Fruit fly (Drosophila melanogaster) whole organism, embryonic: Measurements from ENCODE around the gene esg.

Experiments
- Abd-B ChIP-seq: fragments of 200-800 bp; sonication (Bioruptor generic); optimal IDR thresholded peaks from 2 replicates; lab custom pipeline; 2018; ENCODE audit warnings: missing biosample characterization, mild to moderate bottlenecking, missing genetic modification characterization, moderate library complexity
- Bgb ChIP-seq: fragments of 200-800 bp; sonication (Bioruptor generic); IDR thresholded peaks from 2 replicates; pipeline ENCODE4 v1.3.6; 2022; ENCODE audit warnings: missing biosample characterization, missing genetic modification characterization; ENCODE audit not compliant: partially characterized antibody
- CG10565 ChIP-seq: fragments of 200-800 bp; sonication (Bioruptor generic); optimal IDR thresholded peaks from 3 replicates; lab custom pipeline; 2016; ENCODE audit warnings: missing biosample characterization, mild to moderate bottlenecking, missing genetic modification characterization
- CG13624 ChIP-seq: fragments of 200-800 bp; sonication (Bioruptor generic); optimal IDR thresholded peaks from 2 replicates; lab custom pipeline; 2016; ENCODE audit warnings: missing biosample characterization, missing genetic modification characterization
- CG17186 ChIP-seq: fragments of 200-800 bp; sonication (Bioruptor generic); optimal IDR thresholded peaks from 3 replicates; lab custom pipeline; 2017; ENCODE audit warnings: missing biosample characterization, missing genetic modification reagents, missing genetic modification characterization
- CG17829 ChIP-seq: fragments of 200-800 bp; optimal IDR thresholded peaks from 2 replicates; lab custom pipeline; 2019; ENCODE audit warnings: missing biosample characterization, mild to moderate bottlenecking, missing genetic modification characterization, moderate library complexity
- CG2116 ChIP-seq: fragments of 200-800 bp; sonication (Bioruptor generic); optimal IDR thresholded peaks from 3 replicates; lab custom pipeline; 2018; ENCODE audit warnings: missing biosample characterization, mild to moderate bottlenecking, missing genetic modification characterization
- CG2712 ChIP-seq: fragments of 200-800 bp; optimal IDR thresholded peaks from 3 replicates; lab custom pipeline; 2019; ENCODE audit warnings: missing biosample characterization, mild to moderate bottlenecking, missing genetic modification characterization, moderate library complexity
- CG2889 ChIP-seq: fragments of 200-800 bp; sonication (Bioruptor generic); IDR thresholded peaks from 3 replicates; pipeline ENCODE4 v1.3.6; 2022; ENCODE audit warnings: missing biosample characterization, missing genetic modification characterization
- CG3163 ChIP-seq: fragments of 200-800 bp; sonication (Bioruptor generic); optimal IDR thresholded peaks from 3 replicates; lab custom pipeline; 2016; ENCODE audit warnings: missing biosample characterization, missing genetic modification characterization
- CG4328 ChIP-seq: fragments of 200-800 bp; sonication (Bioruptor generic); optimal IDR thresholded peaks from 3 replicates; lab custom pipeline; 2017; ENCODE audit warnings: missing biosample characterization, missing genetic modification reagents, missing genetic modification characterization
- CG4360 ChIP-seq: fragments of 200-800 bp; sonication (Bioruptor generic); IDR thresholded peaks from 2 replicates; pipeline ENCODE4 v1.3.6; 2022; ENCODE audit warnings: missing biosample characterization, missing genetic modification characterization
- CG4404 ChIP-seq: fragments of 200-800 bp; sonication (Bioruptor generic); IDR thresholded peaks from 2 replicates; pipeline ENCODE4 v1.3.6; 2022; ENCODE audit warnings: missing biosample characterization, missing genetic modification characterization
- CG6813 ChIP-seq: fragments of 200-800 bp; sonication (Bioruptor generic); optimal IDR thresholded peaks from 2 replicates; lab custom pipeline; 2017; ENCODE audit warnings: missing biosample characterization, missing genetic modification characterization, mild to moderate bottlenecking, moderate library complexity, missing genetic modification reagents
- CG7745 ChIP-seq: fragments of 200-800 bp; sonication (Bioruptor generic); optimal IDR thresholded peaks from 2 replicates; lab custom pipeline; 2018; ENCODE audit warnings: missing biosample characterization, mild to moderate bottlenecking, missing genetic modification characterization, moderate library complexity
- CG8290 ChIP-seq, 3 experiments: fragments of 200-800 bp; sonication (Bioruptor generic); optimal IDR thresholded peaks; 2 replicates each; lab custom pipeline; 2016 to 2019; ENCODE audit warnings: missing biosample characterization in 3 of 3, missing genetic modification characterization in 3 of 3, mild to moderate bottlenecking in 2 of 3, moderate library complexity in 1 of 3
- CG8359 ChIP-seq: fragments of 200-800 bp; sonication (Bioruptor generic); optimal IDR thresholded peaks from 2 replicates; lab custom pipeline; 2017; ENCODE audit warnings: missing biosample characterization, mild to moderate bottlenecking, missing genetic modification characterization, borderline replicate concordance
- CG8924 ChIP-seq: fragments of 200-800 bp; optimal IDR thresholded peaks from 3 replicates; lab custom pipeline; 2019; ENCODE audit warnings: missing biosample characterization, mild to moderate bottlenecking, missing genetic modification characterization, moderate library complexity
- CG9727 ChIP-seq: fragments of 200-800 bp; sonication (Bioruptor generic); optimal IDR thresholded peaks from 3 replicates; lab custom pipeline; 2017; ENCODE audit warnings: missing biosample characterization, mild to moderate bottlenecking, missing genetic modification characterization
- D ChIP-seq, 2 experiments: fragments of 200-800 bp in 1 of 2; fragments of >200 bp in 1 of 2; sonication (Bioruptor generic) in 1 of 2; optimal IDR thresholded peaks; 2 replicates in 1 of 2; 3 replicates in 1 of 2; lab custom pipeline; 2017; ENCODE audit warnings: mild to moderate bottlenecking in 1 of 2, missing biosample characterization in 1 of 2, missing genetic modification characterization in 1 of 2, missing genetic modification reagents in 1 of 2
- GATAe ChIP-seq: fragments of 200-800 bp; sonication (Bioruptor generic); conservative IDR thresholded peaks from 2 replicates; pipeline ENCODE4 v1.3.6; 2022; ENCODE audit warnings: missing biosample characterization, missing genetic modification characterization
- Hr51 ChIP-seq, 2 experiments: fragments of 200-800 bp; sonication (Bioruptor generic); optimal IDR thresholded peaks; 2 replicates in 1 of 2; 3 replicates in 1 of 2; lab custom pipeline; 2016 to 2018; ENCODE audit warnings: missing biosample characterization in 2 of 2, missing genetic modification characterization in 2 of 2, mild to moderate bottlenecking in 1 of 2, moderate library complexity in 1 of 2
- Hsf ChIP-seq: fragments of 200-800 bp; sonication (Bioruptor generic); optimal IDR thresholded peaks from 3 replicates; lab custom pipeline; 2016; ENCODE audit warnings: missing biosample characterization, missing genetic modification characterization
- MBD-R2 ChIP-seq: fragments of 200-800 bp; sonication (Bioruptor generic); IDR thresholded peaks from 2 replicates; pipeline ENCODE4 v1.3.6; 2022; ENCODE audit warnings: missing biosample characterization, missing genetic modification characterization
- Ravus ChIP-seq: fragments of 200-800 bp; sonication (Bioruptor generic); IDR thresholded peaks from 2 replicates; pipeline ENCODE4 v1.3.6; 2022; ENCODE audit warnings: missing biosample characterization, missing genetic modification characterization
- Spps ChIP-seq: fragments of 200-800 bp; sonication (Bioruptor generic); optimal IDR thresholded peaks from 2 replicates; lab custom pipeline; 2018; ENCODE audit warnings: missing biosample characterization, mild to moderate bottlenecking, missing genetic modification characterization
- Stat92E ChIP-seq, 3 experiments: fragments of >200 bp in 2 of 3; fragments of 200-800 bp in 1 of 3; sonication (Bioruptor generic) in 1 of 3; optimal IDR thresholded peaks; 2 replicates each; lab custom pipeline; 2017 to 2019; ENCODE audit warnings: missing biosample characterization in 3 of 3, missing genetic modification characterization in 3 of 3, mild to moderate bottlenecking in 1 of 3, moderate library complexity in 1 of 3
- Xrp1 ChIP-seq: fragments of 200-800 bp; sonication (Bioruptor generic); IDR thresholded peaks from 2 replicates; pipeline ENCODE4 v1.3.6; 2022; ENCODE audit warnings: missing biosample characterization, missing genetic modification characterization
- aop ChIP-seq: fragments of 200-800 bp; sonication (Bioruptor generic); IDR thresholded peaks from 2 replicates; pipeline ENCODE4 v1.3.6; 2022; ENCODE audit warnings: missing biosample characterization, missing genetic modification characterization
- cad ChIP-seq: fragments of >200 bp; optimal IDR thresholded peaks from 2 replicates; lab custom pipeline; 2017; ENCODE audit warnings: missing biosample characterization, missing genetic modification characterization
- dmrt11E ChIP-seq: fragments of 200-800 bp; sonication (Bioruptor generic); optimal IDR thresholded peaks from 3 replicates; lab custom pipeline; 2018; ENCODE audit warnings: missing biosample characterization, mild to moderate bottlenecking, missing genetic modification characterization, moderate library complexity
- gcm ChIP-seq: fragments of 200-800 bp; sonication (Bioruptor generic); optimal IDR thresholded peaks from 2 replicates; lab custom pipeline; 2019; ENCODE audit warnings: missing biosample characterization, mild to moderate bottlenecking, missing genetic modification characterization, moderate library complexity
- grau ChIP-seq: fragments of 200-800 bp; optimal IDR thresholded peaks from 3 replicates; lab custom pipeline; 2019; ENCODE audit warnings: missing biosample characterization, mild to moderate bottlenecking, missing genetic modification characterization, moderate library complexity
- kah ChIP-seq: fragments of 200-800 bp; sonication (Bioruptor generic); optimal IDR thresholded peaks from 2 replicates; lab custom pipeline; 2018; ENCODE audit warnings: missing biosample characterization, mild to moderate bottlenecking, missing genetic modification characterization
- klu ChIP-seq: fragments of 200-800 bp; sonication (Bioruptor generic); IDR thresholded peaks from 2 replicates; pipeline ENCODE4 v1.3.6; 2022; ENCODE audit warnings: missing biosample characterization, missing genetic modification characterization
- prd ChIP-seq, 3 experiments: fragments of >200 bp in 2 of 3; fragments of 200-800 bp in 1 of 3; sonication (Bioruptor generic) in 1 of 3; optimal IDR thresholded peaks in 2 of 3; IDR thresholded peaks in 1 of 3; 2 replicates in 2 of 3; 3 replicates in 1 of 3; pipeline versions ENCODE4 v1.3.6 to Lab custom; 2017 to 2022; ENCODE audit warnings: missing biosample characterization in 1 of 3, missing genetic modification characterization in 1 of 3
- sens ChIP-seq: fragments of 200-800 bp; sonication (Bioruptor generic); peaks from one replicate; lab custom pipeline; 2016; ENCODE audit warnings: missing biosample characterization, missing genetic modification characterization
- sr ChIP-seq: fragments of 200-800 bp; sonication (Bioruptor generic); IDR thresholded peaks from 3 replicates; pipeline ENCODE4 v1.3.6; 2022; ENCODE audit warnings: missing biosample characterization, missing genetic modification characterization
- ssp ChIP-seq: fragments of 200-800 bp; sonication (Bioruptor generic); IDR thresholded peaks from 2 replicates; pipeline ENCODE4 v1.3.6; 2022; ENCODE audit warnings: missing biosample characterization, missing genetic modification characterization
- stwl ChIP-seq: fragments of 200-800 bp; sonication (Bioruptor generic); optimal IDR thresholded peaks from 3 replicates; lab custom pipeline; 2018; ENCODE audit warnings: missing biosample characterization, mild to moderate bottlenecking, missing genetic modification characterization, moderate library complexity
- tll ChIP-seq, 2 experiments: fragments of 200-800 bp in 1 of 2; fragments of >200 bp in 1 of 2; sonication (Bioruptor generic) in 1 of 2; optimal IDR thresholded peaks; 2 replicates each; lab custom pipeline; 2017 to 2019; ENCODE audit warnings: missing biosample characterization in 2 of 2, missing genetic modification characterization in 2 of 2, mild to moderate bottlenecking in 1 of 2, moderate library complexity in 1 of 2
- vfl ChIP-seq: fragments of 200-800 bp; sonication (Bioruptor generic); optimal IDR thresholded peaks from 2 replicates; lab custom pipeline; 2016; ENCODE audit warnings: missing biosample characterization, missing genetic modification characterization
- zen ChIP-seq: fragments of 200-800 bp; sonication (Bioruptor generic); optimal IDR thresholded peaks from 3 replicates; lab custom pipeline; 2018; ENCODE audit warnings: missing biosample characterization, mild to moderate bottlenecking, missing genetic modification characterization, moderate library complexity

esg gene

DNA sequence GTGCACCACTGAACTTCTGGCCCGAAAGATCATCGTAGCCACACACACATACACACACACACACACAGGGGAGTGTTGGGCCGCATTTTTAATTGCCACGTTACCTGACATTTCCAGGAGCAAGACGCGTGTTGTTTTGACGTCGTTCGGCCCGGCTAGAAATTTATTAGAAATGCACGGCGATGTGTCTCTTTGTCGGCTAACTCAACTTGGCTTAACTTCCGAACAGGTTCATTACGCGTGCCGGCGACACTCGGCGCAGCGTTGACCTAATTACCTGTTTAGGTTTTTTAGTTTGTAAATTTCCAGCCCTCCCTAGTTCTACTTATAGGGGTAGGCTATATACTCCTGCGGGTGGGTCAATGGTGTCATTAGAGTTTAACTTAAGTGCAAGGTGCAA, 13.8 kb upstream of the esg start (continued):
- TF ChIP-seq cad (GFP tag; lab: Kevin White, UChicago) (peak; percentile 7), CG17186 (GFP tag; lab: Kevin White, UChicago) (no peak), CG17829 (tag; lab: Kevin White, UChicago) (no peak), Hsf (GFP tag; lab: Kevin White, UChicago) (no peak), stwl (tag; lab: Kevin White, UChicago) (no peak), tll (GFP tag; optimal IDR thresholded peaks at IDR 0.05; lab: Kevin White, UChicago) (peak in 1 of 2 experiments; percentile 97), CG8359 (GFP tag; lab: Kevin White, UChicago) (no peak), Bgb (GFP tag; lab: Robert Waterston, UW) (no peak), Ravus (GFP tag; lab: Robert Waterston, UW) (no peak), CG3163 (GFP tag; lab: Kevin White, UChicago) (no peak)

- TF ChIP-seq sens (peak; percentile 2), grau (tag; lab: Kevin White, UChicago) (peak; percentile 37), CG2116 (GFP tag; lab: Kevin White, UChicago) (no peak), CG10565 (GFP tag; lab: Kevin White, UChicago) (no peak), ssp (no peak)
Measured at dm6 chr2L:15321408-15321807, 12.3 kb upstream of the esg start.

DNA sequence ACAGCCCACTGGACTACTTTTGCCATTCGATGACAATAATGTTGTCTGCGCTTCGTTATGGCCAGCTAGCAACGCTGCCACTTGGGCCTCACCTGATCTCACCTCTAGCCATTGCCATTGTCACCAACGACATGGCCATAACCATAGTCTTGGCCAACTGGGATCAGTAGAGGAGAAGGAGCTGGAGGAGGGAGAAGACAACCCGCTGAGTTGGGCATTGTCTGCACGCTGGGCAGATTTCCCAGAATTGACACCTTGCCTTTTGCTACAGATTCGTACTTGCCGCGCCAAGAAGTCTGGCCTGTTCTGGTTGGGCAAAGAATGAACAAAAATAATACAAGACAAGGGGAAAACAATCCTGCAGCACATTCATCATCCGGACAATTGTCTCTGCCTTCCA, 10.5 kb upstream of the esg start:
- TF ChIP-seq Hr51 (GFP tag; optimal IDR thresholded peaks at IDR 0.05; lab: Kevin White, UChicago) (no peak), CG4328 (GFP tag; lab: Kevin White, UChicago) (no peak), D (optimal IDR thresholded peaks at IDR 0.05; lab: Kevin White, UChicago) (peak; percentile 95), D (GFP tag; optimal IDR thresholded peaks at IDR 0.05; lab: Kevin White, UChicago) (no peak), MBD-R2 (GFP tag; lab: Robert Waterston, UW) (no peak), Stat92E (GFP tag; optimal IDR thresholded peaks at IDR 0.05; lab: Kevin White, UChicago) (peak in 1 of 3 experiments; percentile 4), sr (no peak), aop (GFP tag; lab: Robert Waterston, UW) (no peak), zen (tag; lab: Kevin White, UChicago) (peak; percentile 84), klu (no peak), CG13624 (GFP tag; lab: Kevin White, UChicago) (no peak)

dm6 chr2L:15324103-15324840, 9.4 kb upstream of the esg start:
- TF ChIP-seq CG8290 (GFP tag; optimal IDR thresholded peaks at IDR 0.05; lab: Kevin White, UChicago) (no peak), CG8290 (tag; optimal IDR thresholded peaks at IDR 0.05; lab: Kevin White, UChicago) (peak in 1 of 2 experiments; percentile 52), vfl (no peak), CG7745 (tag; lab: Kevin White, UChicago) (peak; percentile 32), CG6813 (peak; percentile 53), CG4404 (GFP tag; lab: Robert Waterston, UW) (no peak), Abd-B (no peak), sens (peak; percentile 33), dmrt11E (tag; lab: Kevin White, UChicago) (peak; percentile 52), CG9727 (peak; percentile 51), Spps (peak; percentile 18), GATAe (GFP tag; lab: Robert Waterston, UW) (no peak), prd (optimal IDR thresholded peaks at IDR 0.05; lab: Kevin White, UChicago) (no peak), prd (GFP tag; IDR thresholded peaks at IDR 0.05; lab: Robert Waterston, UW) (peak; percentile 23; the same call in 1 of the 3 replicates), CG2712 (tag; lab: Kevin White, UChicago) (peak; percentile 6), Xrp1 (GFP tag; lab: Robert Waterston, UW) (peak; percentile 51), CG8924 (tag; lab: Kevin White, UChicago) (peak; percentile 46), tll (GFP tag; optimal IDR thresholded peaks at IDR 0.05; lab: Kevin White, UChicago) (peak in 1 of 2 experiments; percentile 93), kah (GFP tag; lab: Kevin White, UChicago) (no peak), CG2889 (no peak), CG4360 (GFP tag; lab: Robert Waterston, UW) (no peak), gcm (GFP tag; lab: Kevin White, UChicago) (peak; percentile 2)
